Fruit fly (Drosophila melanogaster) whole organism, embryonic: ENCODE measurements around the gene ics.

Experiments used
- Awh ChIP-seq: fragments of 200-800 bp; sonication (Bioruptor generic); IDR thresholded peaks from 2 replicates; pipeline ENCODE4, ENCODE4 v1.3.6; 2022; ENCODE audit warnings: missing biosample characterization, missing genetic modification characterization
- Blimp-1 ChIP-seq: fragments of 200-800 bp; sonication (Bioruptor generic); optimal IDR thresholded peaks from 3 replicates; lab custom pipeline; 2018; ENCODE audit warnings: missing biosample characterization, missing genetic modification characterization, mild to moderate bottlenecking, moderate library complexity, missing genetic modification reagents
- CG10979 ChIP-seq: fragments of 200-800 bp; sonication (Bioruptor generic); optimal IDR thresholded peaks from 2 replicates; lab custom pipeline; 2018; ENCODE audit warnings: missing biosample characterization, mild to moderate bottlenecking, missing genetic modification characterization, moderate library complexity
- CG11093 ChIP-seq: fragments of 200-800 bp; sonication (Bioruptor generic); IDR thresholded peaks from 3 replicates; pipeline ENCODE4 v1.3.6; 2022; ENCODE audit warnings: missing biosample characterization, missing genetic modification characterization
- CG17361 ChIP-seq: fragments of 200-800 bp; sonication (Bioruptor generic); IDR thresholded peaks from 3 replicates; pipeline ENCODE4 v1.3.6; 2022; ENCODE audit warnings: missing biosample characterization, missing genetic modification characterization
- CG30431 ChIP-seq: fragments of 200-800 bp; sonication (Bioruptor generic); optimal IDR thresholded peaks from 2 replicates; lab custom pipeline; 2017; ENCODE audit warnings: missing biosample characterization, missing genetic modification characterization
- CG32532 ChIP-seq: fragments of 200-800 bp; sonication (Bioruptor generic); IDR thresholded peaks from 2 replicates; pipeline ENCODE4 v1.3.6; 2022; ENCODE audit warnings: missing biosample characterization, missing genetic modification characterization
- CG4820 ChIP-seq: fragments of 200-800 bp; sonication (Bioruptor generic); optimal IDR thresholded peaks from 3 replicates; lab custom pipeline; 2016; ENCODE audit warnings: missing biosample characterization, missing genetic modification characterization
- CG6175 ChIP-seq: fragments of 200-800 bp; sonication (Bioruptor generic); IDR thresholded peaks from 3 replicates; pipeline ENCODE4 v1.3.6; 2022; ENCODE audit warnings: missing biosample characterization, missing genetic modification characterization
- CG7556 ChIP-seq: fragments of 200-800 bp; sonication (Bioruptor generic); optimal IDR thresholded peaks from 2 replicates; lab custom pipeline; 2017; ENCODE audit warnings: missing biosample characterization, mild to moderate bottlenecking, missing genetic modification characterization
- CG7839 ChIP-seq: fragments of 200-800 bp; sonication (Bioruptor generic); optimal IDR thresholded peaks from 3 replicates; lab custom pipeline; 2018; ENCODE audit warnings: missing biosample characterization, mild to moderate bottlenecking, missing genetic modification characterization, moderate library complexity
- CoRest ChIP-seq: fragments of 200-800 bp; sonication (Bioruptor generic); optimal IDR thresholded peaks from 3 replicates; lab custom pipeline; 2018; ENCODE audit warnings: missing biosample characterization, mild to moderate bottlenecking, missing genetic modification characterization, moderate library complexity
- D19A ChIP-seq: fragments of 200-800 bp; optimal IDR thresholded peaks from 3 replicates; lab custom pipeline; 2019; ENCODE audit warnings: missing biosample characterization, mild to moderate bottlenecking, missing genetic modification characterization, moderate library complexity
- E2f2 ChIP-seq: fragments of 200-800 bp; sonication (Bioruptor generic); IDR thresholded peaks from 2 replicates; pipeline ENCODE4 v1.3.6; 2022; ENCODE audit warnings: missing biosample characterization, missing genetic modification characterization
- Ets65A ChIP-seq: fragments of 200-800 bp; sonication (Bioruptor generic); peaks from one replicate; lab custom pipeline; 2016; ENCODE audit warnings: missing biosample characterization, missing genetic modification characterization
- Gug ChIP-seq: fragments of 200-800 bp; sonication (Bioruptor generic); IDR thresholded peaks from 4 replicates; pipeline ENCODE4 v1.3.6; 2022; ENCODE audit warnings: missing biosample characterization, missing genetic modification characterization
- Hr78 ChIP-seq, 2 experiments: fragments of 200-800 bp in 1 of 2; fragments of >200 bp in 1 of 2; sonication (Bioruptor generic) in 1 of 2; optimal IDR thresholded peaks; 2 replicates each; lab custom pipeline; 2017 to 2019; ENCODE audit warnings: missing biosample characterization in 2 of 2, missing genetic modification characterization in 2 of 2, mild to moderate bottlenecking in 1 of 2, moderate library complexity in 1 of 2
- Meics ChIP-seq: fragments of 200-800 bp; sonication (Bioruptor generic); optimal IDR thresholded peaks from 2 replicates; lab custom pipeline; 2017; ENCODE audit warnings: missing biosample characterization, mild to moderate bottlenecking, missing genetic modification characterization
- PHDP ChIP-seq: fragments of 200-800 bp; sonication (Bioruptor generic); optimal IDR thresholded peaks from 3 replicates; lab custom pipeline; 2018; ENCODE audit warnings: missing biosample characterization, mild to moderate bottlenecking, missing genetic modification characterization, moderate library complexity
- Pdp1 ChIP-seq, 2 experiments: fragments of 200-800 bp; sonication (Bioruptor generic); optimal IDR thresholded peaks; 3 replicates each; lab custom pipeline; 2016; ENCODE audit warnings: missing biosample characterization in 2 of 2, missing genetic modification characterization in 2 of 2, mild to moderate bottlenecking in 1 of 2, moderate library complexity in 1 of 2
- Ptx1 ChIP-seq: fragments of 200-800 bp; sonication (Bioruptor generic); IDR thresholded peaks from 2 replicates; pipeline ENCODE4 v1.3.6; 2022; ENCODE audit warnings: missing biosample characterization, missing genetic modification characterization
- Rfx ChIP-seq: fragments of 200-800 bp; sonication (Bioruptor generic); IDR thresholded peaks from 2 replicates; pipeline ENCODE4 v1.3.6; 2022; ENCODE audit warnings: missing biosample characterization, missing genetic modification characterization
- Sin3A ChIP-seq: fragments of >200 bp; optimal IDR thresholded peaks from 2 replicates; lab custom pipeline; 2018
- Six4 ChIP-seq: fragments of 200-800 bp; sonication (Bioruptor generic); optimal IDR thresholded peaks from 2 replicates; lab custom pipeline; 2016; ENCODE audit warnings: missing biosample characterization, missing genetic modification characterization
- Sox100B ChIP-seq: fragments of 200-800 bp; sonication (Bioruptor generic); optimal IDR thresholded peaks from 3 replicates; lab custom pipeline; 2018; ENCODE audit warnings: missing biosample characterization, mild to moderate bottlenecking, missing genetic modification characterization
- Sox102F ChIP-seq: fragments of 200-800 bp; sonication (Bioruptor generic); optimal IDR thresholded peaks from 2 replicates; lab custom pipeline; 2018; ENCODE audit warnings: missing biosample characterization, mild to moderate bottlenecking, missing genetic modification characterization, moderate library complexity
- Trl ChIP-seq, 3 experiments: fragments of >200 bp in 2 of 3; fragments of 200-800 bp in 1 of 3; sonication (Bioruptor generic) in 1 of 3; optimal IDR thresholded peaks; 2 replicates in 1 of 3; 3 replicates in 2 of 3; lab custom pipeline; 2016 to 2017; ENCODE audit warnings: missing biosample characterization in 1 of 3, missing genetic modification characterization in 1 of 3
- Xbp1 ChIP-seq: fragments of 200-800 bp; sonication (Bioruptor generic); optimal IDR thresholded peaks from 3 replicates; lab custom pipeline; 2016; ENCODE audit warnings: missing biosample characterization, mild to moderate bottlenecking, missing genetic modification characterization
- bsh ChIP-seq, 2 experiments: fragments of 200-800 bp; sonication (Bioruptor generic); optimal IDR thresholded peaks; 2 replicates each; lab custom pipeline; 2017 to 2018; ENCODE audit warnings: mild to moderate bottlenecking in 2 of 2, missing biosample characterization in 2 of 2, missing genetic modification characterization in 2 of 2, moderate library complexity in 1 of 2
- chif ChIP-seq, 2 experiments: fragments of 200-800 bp; sonication (Bioruptor generic); optimal IDR thresholded peaks; 3 replicates each; lab custom pipeline; 2016; ENCODE audit warnings: missing biosample characterization in 2 of 2, missing genetic modification characterization in 2 of 2
- chinmo ChIP-seq: fragments of 200-800 bp; sonication (Bioruptor generic); IDR thresholded peaks from 4 replicates; pipeline ENCODE4 v1.3.6; 2022; ENCODE audit warnings: missing biosample characterization, missing genetic modification characterization; ENCODE audit not compliant: partially characterized antibody
- crc ChIP-seq: fragments of 200-800 bp; sonication (Bioruptor generic); optimal IDR thresholded peaks from 2 replicates; lab custom pipeline; 2016; ENCODE audit warnings: missing biosample characterization, missing genetic modification characterization
- croc ChIP-seq: fragments of 200-800 bp; sonication (Bioruptor generic); conservative IDR thresholded peaks from 3 replicates; pipeline ENCODE4 v1.3.6; 2022; ENCODE audit warnings: missing biosample characterization, missing genetic modification characterization
- cwo ChIP-seq: fragments of 200-800 bp; sonication (Bioruptor generic); optimal IDR thresholded peaks from 3 replicates; lab custom pipeline; 2017; ENCODE audit warnings: missing biosample characterization, missing genetic modification characterization, mild to moderate bottlenecking, moderate library complexity, missing genetic modification reagents
- dysf ChIP-seq: fragments of 200-800 bp; sonication (Bioruptor generic); IDR thresholded peaks from 3 replicates; pipeline ENCODE4 v1.3.6; 2022; ENCODE audit warnings: missing biosample characterization, missing genetic modification characterization
- fd102C ChIP-seq: fragments of 200-800 bp; sonication (Bioruptor generic); optimal IDR thresholded peaks from 2 replicates; lab custom pipeline; 2018; ENCODE audit warnings: missing biosample characterization, mild to moderate bottlenecking, missing genetic modification characterization, moderate library complexity
- fd96Cb ChIP-seq: fragments of 200-800 bp; sonication (Bioruptor generic); optimal IDR thresholded peaks from 2 replicates; lab custom pipeline; 2018; ENCODE audit warnings: missing biosample characterization, mild to moderate bottlenecking, missing genetic modification characterization, moderate library complexity
- grn ChIP-seq: fragments of 200-800 bp; sonication (Bioruptor generic); optimal IDR thresholded peaks from 3 replicates; lab custom pipeline; 2017; ENCODE audit warnings: missing biosample characterization, missing genetic modification characterization
- ken ChIP-seq: fragments of 200-800 bp; sonication (Bioruptor generic); IDR thresholded peaks from 3 replicates; pipeline ENCODE4 v1.3.6; 2022; ENCODE audit warnings: missing biosample characterization, missing genetic modification characterization
- kni ChIP-seq: fragments of 200-800 bp; sonication (Bioruptor generic); optimal IDR thresholded peaks from 3 replicates; lab custom pipeline; 2017; ENCODE audit warnings: mild to moderate bottlenecking, missing biosample characterization, missing genetic modification reagents, missing genetic modification characterization
- odd ChIP-seq: fragments of 200-800 bp; sonication (Bioruptor generic); optimal IDR thresholded peaks from 2 replicates; lab custom pipeline; 2017; ENCODE audit warnings: missing biosample characterization, mild to moderate bottlenecking, missing genetic modification characterization
- pan ChIP-seq, 4 experiments: fragments of >200 bp in 3 of 4; fragments of 200-800 bp in 1 of 4; sonication (Bioruptor generic) in 1 of 4; optimal IDR thresholded peaks in 3 of 4; IDR thresholded peaks in 1 of 4; 2 replicates each; pipeline versions ENCODE4 v1.3.6 to Lab custom; 2017 to 2022; ENCODE audit warnings: missing biosample characterization in 2 of 4, missing genetic modification characterization in 2 of 4, mixed read lengths in 1 of 4
- peb ChIP-seq: fragments of 200-800 bp; sonication (Bioruptor generic); IDR thresholded peaks from 2 replicates; pipeline ENCODE4 v1.3.6; 2022; ENCODE audit warnings: missing biosample characterization, missing genetic modification characterization
- sisA ChIP-seq: fragments of 200-800 bp; sonication (Bioruptor generic); IDR thresholded peaks from 2 replicates; pipeline ENCODE4 v1.3.6; 2022; ENCODE audit warnings: missing biosample characterization, missing genetic modification characterization
- slp2 ChIP-seq: fragments of 200-800 bp; sonication (Bioruptor generic); optimal IDR thresholded peaks from 2 replicates; lab custom pipeline; 2016; ENCODE audit warnings: missing biosample characterization, missing genetic modification characterization
- vvl ChIP-seq: fragments of 200-800 bp; sonication (Bioruptor generic); IDR thresholded peaks from 2 replicates; pipeline ENCODE4 v1.3.6; 2022; ENCODE audit warnings: missing biosample characterization, missing genetic modification characterization
- wor ChIP-seq: fragments of 200-800 bp; sonication (Bioruptor generic); IDR thresholded peaks from 2 replicates; pipeline ENCODE4 v1.3.6; 2022; ENCODE audit warnings: missing biosample characterization, missing genetic modification characterization

ics gene

DNA sequence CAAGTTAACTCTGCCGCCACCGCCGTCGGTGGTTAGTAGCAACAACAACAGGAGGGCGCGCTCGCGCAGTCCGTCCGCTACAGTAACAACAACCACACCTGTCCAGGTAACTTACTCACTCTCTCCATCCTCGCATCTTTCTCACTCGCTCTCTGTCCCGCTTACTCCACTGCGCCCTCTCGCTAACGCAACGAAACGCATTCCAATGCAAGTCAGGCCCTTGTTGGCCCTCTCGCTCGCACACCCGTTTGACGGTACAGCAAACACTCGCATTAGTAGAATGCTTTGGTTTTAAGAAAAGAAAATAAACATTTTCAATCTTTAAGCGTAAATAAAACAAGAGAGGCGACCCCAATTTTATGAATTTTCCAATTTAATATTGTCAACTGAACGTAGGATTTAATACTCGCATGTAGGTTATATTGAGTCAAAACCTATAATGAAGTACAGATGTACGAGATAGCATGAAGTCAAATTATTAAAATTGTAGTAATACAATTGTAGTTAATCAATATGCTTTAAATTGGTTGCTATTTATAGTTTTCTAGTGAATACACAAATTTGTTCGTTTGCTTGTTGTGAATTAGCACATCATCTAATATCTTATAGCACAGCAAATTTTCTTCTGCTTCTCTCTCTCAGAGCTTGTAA lies 23.7 kb upstream of the ics start (continued):
- no peak for TF ChIP-seq fd102C (GFP tag; lab: Kevin White, UChicago)
- peak; percentile 84 for TF ChIP-seq Ets65A (GFP tag; lab: Kevin White, UChicago)
- TF ChIP-seq sisA (GFP tag; lab: Robert Waterston, UW) = 0 out of 2 replicates have a peak, but pooled peaks have one; percentile 11
- TF ChIP-seq bsh (GFP tag; optimal IDR thresholded peaks at IDR 0.05; lab: Kevin White, UChicago) = peak in 1 of 2 experiments; percentile 54
- peak; percentile 8 for TF ChIP-seq fd96Cb (tag; lab: Kevin White, UChicago)
- peak; percentile 45 for TF ChIP-seq CG10979
- peak; percentile 45 for TF ChIP-seq CoRest
- TF ChIP-seq CG17361 (GFP tag; lab: Robert Waterston, UW) = peak; percentile 78; the same call in 2 of the 3 replicates
- TF ChIP-seq chif (GFP tag; optimal IDR thresholded peaks at IDR 0.05; lab: Kevin White, UChicago) = peak in 1 of 2 experiments; percentile 17
- peak; percentile 44; the same call in 1 of the 2 replicates for TF ChIP-seq Ptx1 (GFP tag; lab: Robert Waterston, UW)
- TF ChIP-seq Awh (GFP tag; lab: Robert Waterston, UW) = peak; percentile 43; the same call in 1 of the 2 replicates
- TF ChIP-seq Six4 (GFP tag; lab: Kevin White, UChicago) = peak; percentile 15
- peak; percentile 5 for TF ChIP-seq Blimp-1 (GFP tag; lab: Kevin White, UChicago)
- no peak for TF ChIP-seq Meics (GFP tag; lab: Kevin White, UChicago)
- TF ChIP-seq CG7556 (GFP tag; lab: Kevin White, UChicago) = no peak
- peak; percentile 38; the same call in 1 of the 2 replicates for TF ChIP-seq wor (GFP tag; lab: Robert Waterston, UW)
- no peak for TF ChIP-seq Hr78 (GFP tag; optimal IDR thresholded peaks at IDR 0.05; lab: Kevin White, UChicago)
- peak; percentile 43 for TF ChIP-seq slp2 (GFP tag; lab: Kevin White, UChicago)
- TF ChIP-seq D19A = peak; percentile 3
- TF ChIP-seq Rfx (GFP tag; lab: Robert Waterston, UW) = peak; percentile 25; the same call in 1 of the 2 replicates
- TF ChIP-seq CG6175 (GFP tag; lab: Robert Waterston, UW) = peak; percentile 64; the same call in 2 of the 3 replicates
- peak; percentile 49 for TF ChIP-seq CG30431
- TF ChIP-seq croc (GFP tag; lab: Robert Waterston, UW) = 0 out of 3 replicates have a peak, but pooled peaks have one; percentile 21
- no peak for TF ChIP-seq PHDP
- peak; percentile 29 for TF ChIP-seq CG4820 (GFP tag; lab: Kevin White, UChicago)
- TF ChIP-seq odd = no peak
- TF ChIP-seq Sox100B (GFP tag; lab: Kevin White, UChicago) = peak; percentile 48
- no peak for TF ChIP-seq pan (optimal IDR thresholded peaks at IDR 0.05; lab: Kevin White, UChicago)
- peak in 1 of 2 experiments; percentile 31 for TF ChIP-seq pan (GFP tag; optimal IDR thresholded peaks at IDR 0.05 in 1 of 2, IDR thresholded peaks at IDR 0.05 in 1 of 2)
- TF ChIP-seq kni = peak; percentile 65
- TF ChIP-seq CG11093 (GFP tag; lab: Robert Waterston, UW) = no peak
- TF ChIP-seq Sin3A = no peak
- peak; percentile 45 for TF ChIP-seq Xbp1 (GFP tag; lab: Kevin White, UChicago)
- TF ChIP-seq CG7839 (tag; lab: Kevin White, UChicago) = peak; percentile 44
- peak; percentile 7 for TF ChIP-seq grn (GFP tag; lab: Kevin White, UChicago)
- no peak for TF ChIP-seq cwo
- peak; percentile 32 for TF ChIP-seq Sox102F
- peak; percentile 56; the same call in 1 of the 3 replicates for TF ChIP-seq ken (GFP tag; lab: Robert Waterston, UW)
- TF ChIP-seq crc = no peak
- TF ChIP-seq vvl (GFP tag; lab: Robert Waterston, UW) = peak; percentile 66
- peak in 1 of 2 experiments; percentile 41 for TF ChIP-seq Pdp1 (GFP tag; optimal IDR thresholded peaks at IDR 0.05; lab: Kevin White, UChicago)
- TF ChIP-seq chinmo (GFP tag; lab: Robert Waterston, UW) = peak; percentile 66; the same call in 1 of the 4 replicates
- TF ChIP-seq peb (GFP tag; lab: Robert Waterston, UW) = 0 out of 2 replicates have a peak, but pooled peaks have one; percentile 13
- TF ChIP-seq Gug (GFP tag; lab: Robert Waterston, UW) = peak; percentile 2; the same call in 1 of the 4 replicates
- TF ChIP-seq dysf (GFP tag; lab: Robert Waterston, UW) = peak; percentile 52; the same call in 2 of the 3 replicates
- peak in 1 of 2 experiments; percentile 61 for TF ChIP-seq Trl (optimal IDR thresholded peaks at IDR 0.05; lab: Kevin White, UChicago)
- TF ChIP-seq Trl (GFP tag; optimal IDR thresholded peaks at IDR 0.05; lab: Kevin White, UChicago) = no peak
- TF ChIP-seq E2f2 = peak; percentile 32; the same call in 1 of the 2 replicates
- TF ChIP-seq CG32532 (GFP tag; lab: Robert Waterston, UW) = 0 out of 2 replicates have a peak, but pooled peaks have one; percentile 5
